Worm (Caenorhabditis elegans): ENCODE results near the gene F33G12.7.

Gene F33G12.7

DNA sequence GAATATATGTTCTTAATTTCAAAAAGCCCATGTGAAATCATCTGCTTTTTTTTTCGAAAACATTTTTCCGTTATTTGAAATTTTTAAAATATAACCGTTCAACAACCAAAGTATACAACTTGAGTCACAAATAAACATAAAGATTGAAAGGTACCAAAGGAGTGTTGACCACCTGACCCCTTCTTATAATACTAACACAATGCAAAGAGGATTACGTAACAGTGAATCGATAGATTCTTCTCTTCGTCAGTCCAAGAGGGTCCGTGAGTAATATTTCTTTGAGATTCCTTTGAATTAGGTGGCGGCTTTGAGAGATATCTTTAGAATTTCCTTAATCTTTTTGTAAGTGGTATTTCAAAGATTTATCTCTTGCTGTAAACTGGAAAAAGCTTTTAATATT is 24.3 kb downstream of the F33G12.7 start:
- TF ChIP-seq aly-2 (tag; optimal IDR thresholded peaks at IDR 0.05), result no peak
- TF ChIP-seq egl-27 (tag; optimal IDR thresholded peaks at IDR 0.05), result no peak
- TF ChIP-seq lin-39 (tag; optimal IDR thresholded peaks at IDR 0.05), result no peak
- TF ChIP-seq ama-1 (optimal IDR thresholded peaks at IDR 0.05), result no peak

DNA sequence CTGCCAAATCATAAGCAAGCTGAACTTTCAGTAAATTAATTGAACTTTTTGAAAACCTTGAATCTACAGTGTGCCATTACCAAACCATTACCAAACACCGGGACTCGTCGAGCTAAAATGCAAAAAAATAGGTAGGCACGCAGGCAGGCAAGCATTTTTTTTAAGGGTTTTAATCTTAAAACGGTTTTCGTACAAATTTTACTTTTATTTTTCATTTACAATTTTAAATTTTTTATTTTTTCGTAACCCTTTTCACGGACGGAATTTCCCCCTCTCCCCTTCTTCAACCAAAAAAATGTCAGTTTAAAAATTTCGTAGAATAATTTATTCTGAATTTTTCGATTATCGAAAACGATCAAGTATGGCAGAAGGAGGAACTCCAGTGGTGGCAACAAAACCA is 26.1 kb downstream of the F33G12.7 start, which contains the start of gene F59A6.2:
Gene F59A6.2 (plus strand): TSS at position 301 of the 400 bp plus-strand sequence.
- no peak for TF ChIP-seq crh-2 (tag; optimal IDR thresholded peaks at IDR 0.05)
- TF ChIP-seq sem-4 (tag; optimal IDR thresholded peaks at IDR 0.05), result no peak
- TF ChIP-seq nhr-11 (tag; optimal IDR thresholded peaks at IDR 0.05), result no peak
- no peak for TF ChIP-seq mbf-1 (tag; optimal IDR thresholded peaks at IDR 0.05)
- no peak for TF ChIP-seq ceh-82 (tag; optimal IDR thresholded peaks at IDR 0.05)
- TF ChIP-seq blmp-1 (tag; optimal IDR thresholded peaks at IDR 0.05; ENCODE audit: insufficient read depth), result no peak
- no peak for TF ChIP-seq nhr-6 (tag; optimal IDR thresholded peaks at IDR 0.05)
- TF ChIP-seq nhr-129 (tag; optimal IDR thresholded peaks at IDR 0.05), result no peak

DNA sequence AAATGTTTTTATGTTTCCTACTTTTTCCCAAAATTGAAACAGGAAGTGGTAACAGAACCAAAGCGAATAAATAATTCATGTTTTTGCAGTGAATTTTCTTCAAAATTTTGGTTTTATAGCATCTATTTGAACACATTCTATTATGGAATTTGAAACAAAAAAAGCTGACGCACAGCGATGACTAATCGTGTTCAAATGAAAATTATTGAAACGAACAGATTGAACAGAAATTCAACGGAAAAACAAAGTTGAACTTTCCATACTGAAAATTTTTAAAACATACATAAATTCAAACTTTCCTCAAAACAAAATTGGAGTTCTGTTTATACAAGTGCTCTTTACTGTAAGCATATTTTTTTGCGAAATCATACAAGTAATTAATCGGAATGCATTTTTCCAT is 28.5 kb downstream of the F33G12.7 start, which contains the start of gene F59A6.12:
Gene F59A6.12 (minus strand): TSS at position 101 of the 400 bp plus-strand sequence.
- TF ChIP-seq blmp-1 (tag; optimal IDR thresholded peaks at IDR 0.05; ENCODE audit: insufficient read depth), result no peak
- TF ChIP-seq R02D3.7 (tag; optimal IDR thresholded peaks at IDR 0.05), result no peak
- TF ChIP-seq ZK546.5 (tag; optimal IDR thresholded peaks at IDR 0.05), result no peak
- no peak for TF ChIP-seq mab-5 (tag; optimal IDR thresholded peaks at IDR 0.05)
- no peak for TF ChIP-seq nhr-12 (tag; optimal IDR thresholded peaks at IDR 0.05)
- TF ChIP-seq elt-3 (tag; optimal IDR thresholded peaks at IDR 0.05), result no peak
- no peak for TF ChIP-seq lsy-2 (tag; optimal IDR thresholded peaks at IDR 0.05)
- TF ChIP-seq nhr-11 (tag; optimal IDR thresholded peaks at IDR 0.05), result no peak
- no peak for TF ChIP-seq egl-27 (tag; optimal IDR thresholded peaks at IDR 0.05)
- TF ChIP-seq nhr-23 (tag; optimal IDR thresholded peaks at IDR 0.05), result no peak
- TF ChIP-seq snpc-4 (tag; optimal IDR thresholded peaks at IDR 0.05), result no peak
- no peak for TF ChIP-seq ztf-1 (GFP tag; conservative IDR thresholded peaks at IDR 0.05)
- no peak for TF ChIP-seq dmd-4 (tag; optimal IDR thresholded peaks at IDR 0.05)
- no peak for TF ChIP-seq unc-39 (tag; optimal IDR thresholded peaks at IDR 0.05)
- no peak for TF ChIP-seq aly-2 (tag; optimal IDR thresholded peaks at IDR 0.05)

DNA sequence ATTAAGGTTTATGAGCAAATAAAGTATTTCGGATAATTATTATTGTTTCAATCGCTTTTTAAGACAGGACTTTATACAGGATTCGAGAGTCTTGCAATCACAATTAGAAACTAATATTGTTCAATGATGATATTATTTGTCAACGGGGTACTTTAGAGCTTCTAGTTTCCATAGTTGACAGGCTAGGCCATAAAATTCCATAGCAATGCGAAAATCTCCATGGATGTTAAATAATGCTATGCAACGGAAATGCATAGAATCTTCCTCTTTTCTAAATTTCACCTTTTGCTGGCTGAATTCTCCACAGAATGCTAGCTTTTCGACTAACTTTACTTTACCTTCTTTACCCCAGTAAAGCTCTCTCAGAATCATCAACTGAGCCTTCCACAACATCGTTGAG is 32.4 kb downstream of the F33G12.7 start, which contains the start of gene F59A6.3:
Gene F59A6.3 (plus strand): TSS at position 301 of the 400 bp plus-strand sequence.
- no peak for TF ChIP-seq sem-4 (tag; optimal IDR thresholded peaks at IDR 0.05)
- no peak for TF ChIP-seq lin-39 (tag; optimal IDR thresholded peaks at IDR 0.05)
- TF ChIP-seq mdl-1 (tag; optimal IDR thresholded peaks at IDR 0.05), result no peak
- TF ChIP-seq unc-39 (tag; optimal IDR thresholded peaks at IDR 0.05), result no peak
- no peak for TF ChIP-seq sma-9 (GFP tag; optimal IDR thresholded peaks at IDR 0.05)
- TF ChIP-seq sma-9 (tag; optimal IDR thresholded peaks at IDR 0.05), result no peak
- TF ChIP-seq nhr-23 (tag; optimal IDR thresholded peaks at IDR 0.05), result no peak
- TF ChIP-seq lin-13 (GFP tag; optimal IDR thresholded peaks at IDR 0.05), result no peak
- no peak for TF ChIP-seq F13H6.1 (tag; optimal IDR thresholded peaks at IDR 0.05)
- no peak for TF ChIP-seq ceh-16 (tag; optimal IDR thresholded peaks at IDR 0.05)
- TF ChIP-seq zag-1 (tag; optimal IDR thresholded peaks at IDR 0.05), result no peak
- TF ChIP-seq nhr-25 (tag; optimal IDR thresholded peaks at IDR 0.05), result no peak
- TF ChIP-seq fos-1 (tag; optimal IDR thresholded peaks at IDR 0.05), result no peak
- TF ChIP-seq unc-55 (GFP tag; optimal IDR thresholded peaks at IDR 0.05), result no peak
- no peak for TF ChIP-seq nhr-12 (tag; optimal IDR thresholded peaks at IDR 0.05)
- no peak for TF ChIP-seq nhr-11 (tag; optimal IDR thresholded peaks at IDR 0.05)
- no peak for TF ChIP-seq gmeb-1 (tag; optimal IDR thresholded peaks at IDR 0.05)
- no peak for TF ChIP-seq snpc-4 (tag; optimal IDR thresholded peaks at IDR 0.05)
- no peak for TF ChIP-seq R02D3.7 (tag; optimal IDR thresholded peaks at IDR 0.05)

DNA sequence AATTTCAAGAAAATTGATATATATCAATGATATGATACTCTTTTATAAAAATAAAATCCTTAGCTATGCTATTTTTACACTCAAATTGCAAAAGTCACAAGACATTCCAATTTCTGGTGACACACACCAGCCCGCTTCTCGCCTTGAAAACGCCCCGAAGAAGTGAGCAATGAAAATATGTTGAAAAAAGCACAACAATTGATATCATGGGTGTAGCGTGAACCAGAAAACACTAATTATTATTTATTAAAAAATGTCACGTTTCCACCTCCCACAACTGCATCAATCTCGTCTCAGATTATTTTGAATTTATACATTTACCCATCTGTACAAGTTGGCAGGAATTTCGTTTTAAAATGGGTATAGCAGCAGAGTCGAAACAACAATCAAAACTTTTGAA is 35.7 kb downstream of the F33G12.7 start, which contains the start of gene F59A6.4:
Gene F59A6.4 (plus strand): TSS at position 301 of the 400 bp plus-strand sequence.
- TF ChIP-seq F13H6.1 (tag; optimal IDR thresholded peaks at IDR 0.05), result no peak
- no peak for TF ChIP-seq alr-1 (tag; optimal IDR thresholded peaks at IDR 0.05)
- no peak for TF ChIP-seq ceh-16 (tag; optimal IDR thresholded peaks at IDR 0.05)
- no peak for TF ChIP-seq ceh-82 (tag; optimal IDR thresholded peaks at IDR 0.05)

Data from whole organism, L2 larva.